Worm (Caenorhabditis elegans) whole organism, early embryonic: ENCODE data around the gene sid-3.

ENCODE experiments used
- flt-1 ChIP-seq: fragments of 200-800 bp; sonication (Bioruptor generic); IDR thresholded peaks from 2 replicates; pipeline ENCODE4 v1.3.6; 2022; ENCODE audit warnings: missing genetic modification characterization, missing compliant biosample characterization
- sea-1 ChIP-seq: fragments of 200-800 bp; sonication (Bioruptor generic); conservative IDR thresholded peaks from 2 replicates; pipeline ENCODE4 v1.3.6; 2022; ENCODE audit warnings: missing genetic modification characterization, missing compliant biosample characterization
- tbx-37 ChIP-seq: fragments of 200-800 bp; sonication (Bioruptor generic); conservative IDR thresholded peaks from 2 replicates; pipeline ENCODE4 v1.3.6; 2022; ENCODE audit warnings: missing genetic modification reagents, missing genetic modification characterization, missing compliant biosample characterization
- tra-4 ChIP-seq: sonication (generic microtip); optimal IDR thresholded peaks from 2 replicates; lab custom pipeline; 2017; ENCODE audit warnings: missing genetic modification characterization, missing compliant biosample characterization

sid-3 gene

DNA sequence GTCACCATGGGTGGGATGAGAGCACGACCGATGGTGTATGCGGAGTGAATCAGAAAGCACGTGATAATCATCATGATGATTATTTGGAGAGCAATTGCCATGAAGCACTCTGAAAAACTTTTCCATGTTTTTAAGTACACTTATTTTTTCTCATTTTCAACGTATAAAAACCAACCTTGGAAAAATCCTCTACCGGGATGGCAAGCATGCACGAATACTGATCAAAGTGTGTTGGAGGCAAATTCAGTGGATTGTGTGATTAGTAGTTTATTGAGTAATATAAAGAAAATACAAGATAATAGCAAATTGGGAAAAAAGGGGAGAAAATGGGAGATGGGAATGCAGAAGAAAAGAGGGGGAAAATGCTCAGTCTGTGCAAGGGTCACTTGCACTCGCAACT lies 51.3 kb downstream of the sid-3 start, which contains the start of gene T25G12.11:
T25G12.11 (minus strand) TSS at position 101 of the 400 bp plus-strand sequence.
- no peak for TF ChIP-seq tbx-37 (GFP tag; lab: Robert Waterston, UW)
- TF ChIP-seq sea-1 (GFP tag; lab: Robert Waterston, UW): no peak
- TF ChIP-seq flt-1: no peak
- TF ChIP-seq tra-4 (tag; lab: Kevin White, UChicago): no peak
